Fruit fly (Drosophila melanogaster) whole organism, prepupa: ENCODE measurements around the gene CG43203.
A peak's percentile ranks its signal among the peaks of the same experiment; 100 is the strongest.

Experiments
- Blimp-1 ChIP-seq: fragments of 200-800 bp; sonication (Bioruptor generic); optimal IDR thresholded peaks from 3 replicates; lab custom pipeline; 2017; ENCODE audit warnings: missing biosample characterization, missing genetic modification characterization, mild to moderate bottlenecking, moderate library complexity, missing genetic modification reagents
- CG10631 ChIP-seq: fragments of 200-800 bp; sonication (Bioruptor generic); optimal IDR thresholded peaks from 2 replicates; lab custom pipeline; 2016; ENCODE audit warnings: missing biosample characterization, missing genetic modification characterization
- CG11762 ChIP-seq: fragments of 200-800 bp; sonication (Bioruptor generic); optimal IDR thresholded peaks from 3 replicates; lab custom pipeline; 2016; ENCODE audit warnings: missing biosample characterization, missing genetic modification characterization; ENCODE audit not compliant: insufficient read depth
- CG11902 ChIP-seq: fragments of 200-800 bp; sonication (Bioruptor generic); optimal IDR thresholded peaks from 3 replicates; lab custom pipeline; 2016; ENCODE audit warnings: missing biosample characterization, missing genetic modification characterization
- CG16779 ChIP-seq: fragments of 200-800 bp; sonication (Bioruptor generic); optimal IDR thresholded peaks from 3 replicates; lab custom pipeline; 2017; ENCODE audit warnings: missing biosample characterization, mild to moderate bottlenecking, missing genetic modification characterization
- CG32006 ChIP-seq: fragments of 200-800 bp; sonication (Bioruptor generic); optimal IDR thresholded peaks from 3 replicates; lab custom pipeline; 2017; ENCODE audit warnings: missing biosample characterization, mild to moderate bottlenecking, missing genetic modification characterization
- CG34406 ChIP-seq: fragments of 200-800 bp; sonication (Bioruptor generic); optimal IDR thresholded peaks from 3 replicates; lab custom pipeline; 2016; ENCODE audit warnings: missing biosample characterization, missing genetic modification characterization
- CG3919 ChIP-seq: fragments of 200-800 bp; sonication (Bioruptor generic); optimal IDR thresholded peaks from 3 replicates; lab custom pipeline; 2016; ENCODE audit warnings: missing biosample characterization, missing genetic modification characterization
- CG4318 ChIP-seq: fragments of 200-800 bp; sonication (Bioruptor generic); optimal IDR thresholded peaks from 3 replicates; lab custom pipeline; 2017; ENCODE audit warnings: missing biosample characterization, mild to moderate bottlenecking, missing genetic modification characterization
- CG6163 ChIP-seq: fragments of 200-800 bp; sonication (Bioruptor generic); IDR thresholded peaks from 3 replicates; pipeline ENCODE4 v1.3.6; 2022; ENCODE audit warnings: missing biosample characterization, missing genetic modification characterization
- CG6276 ChIP-seq: fragments of 200-800 bp; sonication (Bioruptor generic); optimal IDR thresholded peaks from 2 replicates; lab custom pipeline; 2017; ENCODE audit warnings: missing biosample characterization, mild to moderate bottlenecking, missing genetic modification characterization
- CG6808 ChIP-seq: fragments of 200-800 bp; sonication (Bioruptor generic); optimal IDR thresholded peaks from 3 replicates; lab custom pipeline; 2017; ENCODE audit warnings: missing biosample characterization, missing genetic modification characterization, mild to moderate bottlenecking, moderate library complexity, missing genetic modification reagents
- CG6854 ChIP-seq: fragments of 200-800 bp; sonication (Bioruptor generic); optimal IDR thresholded peaks from 2 replicates; lab custom pipeline; 2017; ENCODE audit warnings: missing biosample characterization, mild to moderate bottlenecking, missing genetic modification characterization
- CG7368 ChIP-seq: fragments of 200-800 bp; sonication (Bioruptor generic); optimal IDR thresholded peaks from 3 replicates; lab custom pipeline; 2016; ENCODE audit warnings: missing biosample characterization, missing genetic modification characterization
- CG8632 ChIP-seq: fragments of 200-800 bp; sonication (Bioruptor generic); optimal IDR thresholded peaks from 3 replicates; lab custom pipeline; 2016; ENCODE audit warnings: missing biosample characterization, missing genetic modification characterization
- Eip75B ChIP-seq: fragments of 200-800 bp; sonication (Bioruptor generic); optimal IDR thresholded peaks from 3 replicates; lab custom pipeline; 2016; ENCODE audit warnings: missing biosample characterization, missing genetic modification characterization
- Eip93F ChIP-seq: fragments of 200-800 bp; sonication (Bioruptor generic); optimal IDR thresholded peaks from 2 replicates; lab custom pipeline; 2016; ENCODE audit warnings: missing biosample characterization, mild to moderate bottlenecking, missing genetic modification characterization
- Ets21C ChIP-seq: fragments of 200-800 bp; sonication (Bioruptor generic); optimal IDR thresholded peaks from 3 replicates; lab custom pipeline; 2016; ENCODE audit warnings: missing biosample characterization, missing genetic modification characterization
- Ets96B ChIP-seq: fragments of 200-800 bp; optimal IDR thresholded peaks from 2 replicates; lab custom pipeline; 2019; ENCODE audit warnings: missing biosample characterization, mild to moderate bottlenecking, missing genetic modification characterization, moderate library complexity
- Gug ChIP-seq: fragments of 200-800 bp; sonication (Bioruptor generic); IDR thresholded peaks from 2 replicates; pipeline ENCODE4 v1.3.6; 2022; ENCODE audit warnings: missing biosample characterization, missing genetic modification characterization
- Hr38 ChIP-seq: sonication (Bioruptor generic); optimal IDR thresholded peaks from 2 replicates; lab custom pipeline; 2016; ENCODE audit warnings: missing biosample characterization, missing genetic modification characterization
- Hr4 ChIP-seq: fragments of 200-800 bp; sonication (Bioruptor generic); optimal IDR thresholded peaks from 3 replicates; lab custom pipeline; 2016; ENCODE audit warnings: missing biosample characterization, missing genetic modification characterization
- Lpt ChIP-seq: fragments of 200-800 bp; sonication (Bioruptor generic); optimal IDR thresholded peaks from 3 replicates; lab custom pipeline; 2016; ENCODE audit warnings: missing biosample characterization, missing genetic modification characterization
- OdsH ChIP-seq: fragments of 200-800 bp; sonication (Bioruptor generic); optimal IDR thresholded peaks from 3 replicates; lab custom pipeline; 2016; ENCODE audit warnings: missing biosample characterization, missing genetic modification characterization
- Sox102F ChIP-seq: fragments of 200-800 bp; sonication (Bioruptor generic); optimal IDR thresholded peaks from 2 replicates; lab custom pipeline; 2016; ENCODE audit warnings: missing biosample characterization, mild to moderate bottlenecking, missing genetic modification characterization
- Sox15 ChIP-seq: fragments of 200-800 bp; sonication (Bioruptor generic); optimal IDR thresholded peaks from 3 replicates; lab custom pipeline; 2016; ENCODE audit warnings: missing biosample characterization, missing genetic modification characterization
- achi ChIP-seq: fragments of 200-800 bp; sonication (Bioruptor generic); optimal IDR thresholded peaks from 3 replicates; lab custom pipeline; 2016; ENCODE audit warnings: missing biosample characterization, missing genetic modification characterization
- cyc ChIP-seq: fragments of 200-800 bp; sonication (Bioruptor generic); optimal IDR thresholded peaks from 3 replicates; lab custom pipeline; 2016; ENCODE audit warnings: missing biosample characterization, missing genetic modification characterization
- dac ChIP-seq: fragments of 200-800 bp; sonication (Bioruptor generic); optimal IDR thresholded peaks from 2 replicates; lab custom pipeline; 2017; ENCODE audit warnings: missing biosample characterization, mild to moderate bottlenecking, missing genetic modification characterization
- dsx ChIP-seq: fragments of 200-800 bp; optimal IDR thresholded peaks from 3 replicates; lab custom pipeline; 2019; ENCODE audit warnings: missing biosample characterization, mild to moderate bottlenecking, missing genetic modification characterization, moderate library complexity; ENCODE audit not compliant: poor library complexity, severe bottlenecking
- fd59A ChIP-seq: fragments of 200-800 bp; sonication (Bioruptor generic); optimal IDR thresholded peaks from 2 replicates; lab custom pipeline; 2017; ENCODE audit warnings: missing biosample characterization, mild to moderate bottlenecking, missing genetic modification characterization, missing genetic modification reagents
- fd85E ChIP-seq: fragments of 200-800 bp; sonication (Bioruptor generic); optimal IDR thresholded peaks from 3 replicates; lab custom pipeline; 2016; ENCODE audit warnings: missing biosample characterization, missing genetic modification characterization
- fkh ChIP-seq: fragments of 200-800 bp; sonication (Bioruptor generic); optimal IDR thresholded peaks from 3 replicates; lab custom pipeline; 2017; ENCODE audit warnings: missing biosample characterization, mild to moderate bottlenecking, missing genetic modification characterization, moderate library complexity
- net ChIP-seq: fragments of 200-800 bp; sonication (Bioruptor generic); optimal IDR thresholded peaks from 3 replicates; lab custom pipeline; 2016; ENCODE audit warnings: missing biosample characterization, missing genetic modification characterization
- pdm3 ChIP-seq: fragments of 200-800 bp; sonication (Bioruptor generic); optimal IDR thresholded peaks from 3 replicates; lab custom pipeline; 2016; ENCODE audit warnings: missing biosample characterization, missing genetic modification characterization
- ss ChIP-seq, 2 experiments: fragments of 200-800 bp; sonication (Bioruptor generic); optimal IDR thresholded peaks; 2 replicates in 1 of 2; 3 replicates in 1 of 2; lab custom pipeline; 2017 to 2018; ENCODE audit warnings: mild to moderate bottlenecking in 2 of 2, missing biosample characterization in 2 of 2, missing genetic modification characterization in 2 of 2, moderate library complexity in 1 of 2
- vri ChIP-seq: fragments of 200-800 bp; sonication (Bioruptor generic); optimal IDR thresholded peaks from 3 replicates; lab custom pipeline; 2016; ENCODE audit warnings: missing biosample characterization, mild to moderate bottlenecking, missing genetic modification characterization

CG43203 gene

DNA sequence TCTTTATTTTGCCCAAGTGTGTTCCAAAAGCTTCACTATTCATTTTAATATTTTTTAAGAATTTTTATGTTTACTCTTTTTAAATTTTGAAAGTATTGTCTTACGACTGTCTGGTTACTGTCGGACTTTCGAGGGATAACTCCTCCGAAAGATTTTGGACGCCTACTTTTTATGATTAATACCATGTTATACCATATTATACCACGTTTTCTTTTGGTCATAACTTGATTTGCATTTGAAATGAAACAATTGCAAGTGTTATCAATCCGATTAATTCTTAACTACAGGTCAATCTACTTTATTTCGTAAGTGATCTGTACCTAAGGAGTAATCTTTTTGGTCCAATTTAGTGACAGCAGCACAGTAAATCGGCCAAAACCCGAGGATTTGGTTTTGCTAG, 22.1 kb downstream of the CG43203 start, which contains the start of gene CG31404:
Gene CG31404, minus strand, starts transcription at position 101 of the 400 bp plus-strand sequence.
- TF ChIP-seq CG16779 (tag; lab: Kevin White, UChicago): no peak
- TF ChIP-seq CG6163 (GFP tag; lab: Robert Waterston, UW): no peak
- TF ChIP-seq CG6808: no peak
- TF ChIP-seq Ets96B (tag; lab: Kevin White, UChicago): no peak
- TF ChIP-seq CG11762 (GFP tag; lab: Kevin White, UChicago): no peak
- TF ChIP-seq dsx (GFP tag; lab: Kevin White, UChicago): no peak
- no peak for TF ChIP-seq Sox15
- TF ChIP-seq CG6854: no peak
- no peak for TF ChIP-seq Blimp-1
- no peak for TF ChIP-seq dac (GFP tag; lab: Kevin White, UChicago)

- TF ChIP-seq Lpt (GFP tag; lab: Kevin White, UChicago) (no peak), pdm3 (no peak), fkh (GFP tag; lab: Kevin White, UChicago) (no peak), fd85E (GFP tag; lab: Kevin White, UChicago) (no peak), Ets21C (GFP tag; lab: Kevin White, UChicago) (no peak), CG34406 (GFP tag; lab: Kevin White, UChicago) (no peak), CG11902 (GFP tag; lab: Kevin White, UChicago) (no peak), CG6276 (GFP tag; lab: Kevin White, UChicago) (no peak), CG4318 (no peak), OdsH (GFP tag; lab: Kevin White, UChicago) (no peak), Sox102F (GFP tag; lab: Kevin White, UChicago) (no peak), CG3919 (GFP tag; lab: Kevin White, UChicago) (no peak), Eip93F (GFP tag; lab: Kevin White, UChicago) (no peak), ss (GFP tag; optimal IDR thresholded peaks at IDR 0.05; lab: Kevin White, UChicago) (no peak)
- TF ChIP-seq, all 60 proteins: peak for 0
Measured at dm6 chr3R:19377125-19377524, 23.3 kb downstream of the CG43203 start, which contains the start of gene CG31245. CG31245 (minus strand) TSS chr3R:19377225.

DNA sequence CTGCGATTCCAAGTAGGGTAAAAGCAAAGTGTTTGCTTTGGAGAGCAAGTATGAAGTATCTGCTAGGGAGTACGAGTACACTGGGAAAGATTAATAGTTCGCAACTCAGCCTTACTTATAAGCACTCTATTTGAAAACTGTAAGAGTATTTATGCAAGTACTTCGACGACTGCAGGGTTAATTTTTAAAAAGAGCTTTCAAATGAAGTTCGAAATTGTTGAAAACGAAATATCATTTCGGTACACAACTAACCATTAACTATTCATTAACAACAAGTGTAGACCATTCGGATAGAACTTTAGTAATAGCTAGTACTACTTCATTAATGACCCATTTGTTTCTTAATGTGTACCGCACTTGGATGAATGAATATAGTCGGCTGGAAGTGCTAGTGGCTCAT, 29.4 kb downstream of the CG43203 start:
- TF ChIP-seq CG6276 (GFP tag; lab: Kevin White, UChicago) (no peak), net (GFP tag; lab: Kevin White, UChicago) (no peak), OdsH (GFP tag; lab: Kevin White, UChicago) (peak; percentile 26), Lpt (GFP tag; lab: Kevin White, UChicago) (no peak), achi (GFP tag; lab: Kevin White, UChicago) (peak; percentile 9), CG4318 (no peak), Eip75B (GFP tag; lab: Kevin White, UChicago) (peak; percentile 15), CG32006 (GFP tag; lab: Kevin White, UChicago) (peak; percentile 57), CG7368 (GFP tag; lab: Kevin White, UChicago) (no peak), fd59A (GFP tag; lab: Kevin White, UChicago) (no peak), CG10631 (GFP tag; lab: Kevin White, UChicago) (peak; percentile 41), Hr4 (GFP tag; lab: Kevin White, UChicago) (peak; percentile 39)

- TF ChIP-seq CG10631 (GFP tag; lab: Kevin White, UChicago) (no peak), cyc (GFP tag; lab: Kevin White, UChicago) (no peak), fd85E (GFP tag; lab: Kevin White, UChicago) (no peak), Sox102F (GFP tag; lab: Kevin White, UChicago) (no peak), ss (GFP tag; optimal IDR thresholded peaks at IDR 0.05; lab: Kevin White, UChicago) (no peak), vri (GFP tag; lab: Kevin White, UChicago) (peak; percentile 73), CG8632 (GFP tag; lab: Kevin White, UChicago) (no peak), Hr38 (GFP tag; lab: Kevin White, UChicago) (no peak), Gug (no peak)
Measured at dm6 chr3R:19387608-19388007, 33.8 kb downstream of the CG43203 start, which contains the start of gene CG3734. CG3734 (plus strand) TSS chr3R:19387861.
